Worm (Caenorhabditis elegans): ENCODE data around the gene cct-7.

ce11 chrV:1870515-1870940 is 1.5 kb upstream of the cct-7 start:
- TF ChIP-seq nhr-11 (tag; optimal IDR thresholded peaks at IDR 0.05) (no peak), ceh-9 (tag; optimal IDR thresholded peaks at IDR 0.05) (no peak), lin-39 (tag; optimal IDR thresholded peaks at IDR 0.05) (no peak), ama-1 (optimal IDR thresholded peaks at IDR 0.05) (no peak), ztf-11 (tag; optimal IDR thresholded peaks at IDR 0.05) (no peak), skn-1 (tag; optimal IDR thresholded peaks at IDR 0.05) (no peak)
